Worm (Caenorhabditis elegans) whole organism, L4/young adult: ENCODE data around the gene ech-6.

Experiments used
- W03F9.2 ChIP-seq: fragments of 150-350 bp; optimal IDR thresholded peaks from 2 replicates; lab custom pipeline; 2014; ENCODE audit warnings: missing biosample characterization, missing genetic modification characterization
- dao-5 ChIP-seq: sonication (generic microtip); optimal IDR thresholded peaks from 2 replicates; lab custom pipeline; 2016; ENCODE audit warnings: missing genotype, missing genetic modification characterization, moderate library complexity, missing compliant biosample characterization
- him-1 ChIP-seq: sonication (generic microtip); optimal IDR thresholded peaks from 2 replicates; lab custom pipeline; 2016; ENCODE audit warnings: missing genotype, missing genetic modification reagents, missing genetic modification characterization, missing compliant biosample characterization

- TF ChIP-seq W03F9.2 (tag; lab: Kevin White, UChicago) (no peak), him-1 (no peak), dao-5 (tag; lab: Kevin White, UChicago) (no peak)
Measured at ce11 chrIII:9705157-9705905, 47.4 kb downstream of the ech-6 start.
